Worm (Caenorhabditis elegans): ENCODE results near the gene sto-4.

DNA sequence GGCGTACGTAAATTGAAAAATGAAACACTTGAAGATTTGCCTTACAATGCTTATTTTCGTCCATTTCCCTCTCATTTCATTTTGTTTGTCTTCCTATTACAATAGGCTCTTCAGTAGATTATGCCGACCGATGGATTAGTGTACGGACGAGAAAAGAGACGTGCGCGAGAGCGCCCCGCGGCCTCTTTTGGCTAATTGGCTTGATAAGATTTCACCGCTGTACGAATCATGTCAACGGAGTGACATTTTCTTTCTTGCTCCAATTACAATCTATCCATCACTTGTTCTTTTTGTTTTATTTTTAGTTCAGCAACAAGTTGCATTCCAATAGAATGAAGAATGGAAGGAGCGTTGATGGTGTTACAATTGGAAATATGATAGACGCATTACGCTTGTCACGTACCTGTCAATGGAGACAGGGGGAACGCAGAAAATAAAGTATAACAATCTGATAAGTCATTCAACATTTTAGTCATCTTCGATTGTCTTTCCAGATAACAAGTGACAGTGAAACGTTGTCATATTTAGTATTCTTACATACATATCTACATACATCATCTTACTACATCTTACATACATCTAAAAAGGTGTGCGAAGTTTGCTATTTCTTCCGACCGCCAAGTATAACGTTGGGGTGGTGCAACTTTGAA is 35.7 kb upstream of the sto-4 start:
- TF ChIP-seq lsy-2 (tag; optimal IDR thresholded peaks at IDR 0.05) (no peak), lin-13 (tag; optimal IDR thresholded peaks at IDR 0.05) (no peak), snpc-4 (tag; optimal IDR thresholded peaks at IDR 0.05) (no peak), mep-1 (tag; optimal IDR thresholded peaks at IDR 0.05) (peak; percentile 15), nhr-237 (tag; optimal IDR thresholded peaks at IDR 0.05) (no peak), nhr-76 (tag; optimal IDR thresholded peaks at IDR 0.05) (no peak), pha-4 (tag; optimal IDR thresholded peaks at IDR 0.05) (no peak)
